Fruit fly (Drosophila melanogaster) whole organism, embryonic: ENCODE results near the gene CG8925.

Experiments used
- Ada2b ChIP-seq: fragments of 200-800 bp; sonication (Bioruptor generic); IDR thresholded peaks from 2 replicates; pipeline ENCODE4 v1.3.6; 2022; ENCODE audit warnings: missing biosample characterization, missing genetic modification characterization
- CG11398 ChIP-seq: fragments of 200-800 bp; sonication (Bioruptor generic); optimal IDR thresholded peaks from 2 replicates; lab custom pipeline; 2016; ENCODE audit warnings: missing biosample characterization, missing genetic modification characterization
- CG11696 ChIP-seq: fragments of 200-800 bp; sonication (Bioruptor generic); IDR thresholded peaks from 2 replicates; pipeline ENCODE4 v1.3.6; 2022; ENCODE audit warnings: missing biosample characterization, missing genetic modification characterization
- CG12155 ChIP-seq: fragments of 200-800 bp; sonication (Bioruptor generic); optimal IDR thresholded peaks from 3 replicates; lab custom pipeline; 2016; ENCODE audit warnings: missing biosample characterization, missing genetic modification characterization
- CG12769 ChIP-seq: fragments of 200-800 bp; sonication (Bioruptor generic); optimal IDR thresholded peaks from 2 replicates; lab custom pipeline; 2019; ENCODE audit warnings: missing biosample characterization, mild to moderate bottlenecking, missing genetic modification characterization, moderate library complexity
- CG13624 ChIP-seq: fragments of 200-800 bp; sonication (Bioruptor generic); optimal IDR thresholded peaks from 2 replicates; lab custom pipeline; 2016; ENCODE audit warnings: missing biosample characterization, missing genetic modification characterization
- CG13894 ChIP-seq: fragments of 200-800 bp; sonication (Bioruptor generic); optimal IDR thresholded peaks from 3 replicates; lab custom pipeline; 2018; ENCODE audit warnings: missing biosample characterization, mild to moderate bottlenecking, missing genetic modification characterization, moderate library complexity
- CG16815 ChIP-seq: fragments of 200-800 bp; sonication (Bioruptor generic); optimal IDR thresholded peaks from 3 replicates; lab custom pipeline; 2017; ENCODE audit warnings: missing biosample characterization, mild to moderate bottlenecking, missing genetic modification characterization
- CG2712 ChIP-seq: fragments of 200-800 bp; optimal IDR thresholded peaks from 3 replicates; lab custom pipeline; 2019; ENCODE audit warnings: missing biosample characterization, mild to moderate bottlenecking, missing genetic modification characterization, moderate library complexity
- CG2875 ChIP-seq: fragments of 200-800 bp; sonication (Bioruptor generic); optimal IDR thresholded peaks from 2 replicates; lab custom pipeline; 2017; ENCODE audit warnings: missing biosample characterization, mild to moderate bottlenecking, missing genetic modification characterization, missing genetic modification reagents
- CG3065 ChIP-seq: fragments of 200-800 bp; sonication (Bioruptor generic); optimal IDR thresholded peaks from 2 replicates; lab custom pipeline; 2016; ENCODE audit warnings: missing biosample characterization, missing genetic modification characterization
- CG34224 ChIP-seq: fragments of 200-800 bp; sonication (Bioruptor generic); IDR thresholded peaks from 3 replicates; pipeline ENCODE4 v1.3.6; 2022; ENCODE audit warnings: missing biosample characterization, missing genetic modification characterization; ENCODE audit not compliant: partially characterized antibody
- CG8765 ChIP-seq: fragments of 200-800 bp; sonication (Bioruptor generic); IDR thresholded peaks from 2 replicates; pipeline ENCODE4 v1.3.6; 2022; ENCODE audit warnings: missing biosample characterization, missing genetic modification characterization
- CG9215 ChIP-seq: fragments of 200-800 bp; sonication (Bioruptor generic); IDR thresholded peaks from 2 replicates; pipeline ENCODE4 v1.3.6; 2022; ENCODE audit warnings: missing biosample characterization, missing genetic modification characterization
- CG9727 ChIP-seq: fragments of 200-800 bp; sonication (Bioruptor generic); optimal IDR thresholded peaks from 3 replicates; lab custom pipeline; 2017; ENCODE audit warnings: missing biosample characterization, mild to moderate bottlenecking, missing genetic modification characterization
- CG9797 ChIP-seq: fragments of 200-800 bp; sonication (Bioruptor generic); optimal IDR thresholded peaks from 3 replicates; lab custom pipeline; 2018; ENCODE audit warnings: missing biosample characterization, mild to moderate bottlenecking, missing genetic modification characterization
- Doc2 ChIP-seq: fragments of 200-800 bp; sonication (Bioruptor generic); IDR thresholded peaks from 2 replicates; pipeline ENCODE4 v1.3.6; 2022; ENCODE audit warnings: missing biosample characterization, missing genetic modification characterization
- E2f1 ChIP-seq: fragments of 200-800 bp; sonication (Bioruptor generic); IDR thresholded peaks from 2 replicates; pipeline ENCODE4 v1.3.6; 2022; ENCODE audit warnings: missing biosample characterization, missing genetic modification characterization
- Ets65A ChIP-seq: fragments of 200-800 bp; sonication (Bioruptor generic); peaks from one replicate; lab custom pipeline; 2016; ENCODE audit warnings: missing biosample characterization, missing genetic modification characterization
- HHEX ChIP-seq: fragments of 200-800 bp; sonication (Bioruptor generic); optimal IDR thresholded peaks from 3 replicates; lab custom pipeline; 2017; ENCODE audit warnings: missing biosample characterization, mild to moderate bottlenecking, missing genetic modification characterization, missing genetic modification reagents
- Hmr ChIP-seq: fragments of 200-800 bp; sonication (Bioruptor generic); optimal IDR thresholded peaks from 3 replicates; lab custom pipeline; 2017; ENCODE audit warnings: mild to moderate bottlenecking, missing biosample characterization, missing genetic modification reagents, missing genetic modification characterization
- Hr78 ChIP-seq, 2 experiments: fragments of 200-800 bp in 1 of 2; fragments of >200 bp in 1 of 2; sonication (Bioruptor generic) in 1 of 2; optimal IDR thresholded peaks; 2 replicates each; lab custom pipeline; 2017 to 2019; ENCODE audit warnings: missing biosample characterization in 2 of 2, missing genetic modification characterization in 2 of 2, mild to moderate bottlenecking in 1 of 2, moderate library complexity in 1 of 2
- Lim3 ChIP-seq: fragments of 200-800 bp; sonication (Bioruptor generic); IDR thresholded peaks from 2 replicates; pipeline ENCODE4 v1.3.6; 2022; ENCODE audit warnings: missing biosample characterization, missing genetic modification characterization
- Mes4 ChIP-seq: fragments of 200-800 bp; sonication (Bioruptor generic); optimal IDR thresholded peaks from 2 replicates; lab custom pipeline; 2016; ENCODE audit warnings: missing biosample characterization, missing genetic modification characterization
- NC2α ChIP-seq: fragments of 200-800 bp; sonication (Bioruptor generic); optimal IDR thresholded peaks from 2 replicates; lab custom pipeline; 2016; ENCODE audit warnings: missing biosample characterization, missing genetic modification characterization
- Spps ChIP-seq: fragments of 200-800 bp; sonication (Bioruptor generic); optimal IDR thresholded peaks from 2 replicates; lab custom pipeline; 2018; ENCODE audit warnings: missing biosample characterization, mild to moderate bottlenecking, missing genetic modification characterization
- Xrp1 ChIP-seq: fragments of 200-800 bp; sonication (Bioruptor generic); IDR thresholded peaks from 2 replicates; pipeline ENCODE4 v1.3.6; 2022; ENCODE audit warnings: missing biosample characterization, missing genetic modification characterization
- abd-A ChIP-seq: fragments of 200-800 bp; sonication (Bioruptor generic); optimal IDR thresholded peaks from 3 replicates; lab custom pipeline; 2019; ENCODE audit warnings: missing biosample characterization, mild to moderate bottlenecking, missing genetic modification characterization, moderate library complexity
- ac ChIP-seq: fragments of 200-800 bp; sonication (Bioruptor generic); optimal IDR thresholded peaks from 3 replicates; lab custom pipeline; 2017; ENCODE audit warnings: missing biosample characterization, mild to moderate bottlenecking, missing genetic modification characterization
- bowl ChIP-seq: fragments of 200-800 bp; sonication (Bioruptor generic); IDR thresholded peaks from 2 replicates; pipeline ENCODE4 v1.3.6; 2022; ENCODE audit warnings: missing biosample characterization, missing genetic modification characterization
- cg ChIP-seq: fragments of 200-800 bp; sonication (Bioruptor generic); optimal IDR thresholded peaks from 3 replicates; lab custom pipeline; 2019; ENCODE audit warnings: missing biosample characterization, mild to moderate bottlenecking, missing genetic modification characterization, moderate library complexity
- corto ChIP-seq: fragments of 200-800 bp; sonication (Bioruptor generic); optimal IDR thresholded peaks from 2 replicates; lab custom pipeline; 2016; ENCODE audit warnings: missing biosample characterization, mild to moderate bottlenecking, missing genetic modification characterization, moderate library complexity
- crol ChIP-seq: fragments of 200-800 bp; sonication (Bioruptor generic); IDR thresholded peaks from 2 replicates; pipeline ENCODE4 v1.3.6; 2022; ENCODE audit warnings: missing biosample characterization, missing genetic modification characterization
- crp ChIP-seq, 2 experiments: fragments of 200-800 bp; sonication (Bioruptor generic); optimal IDR thresholded peaks; 2 replicates in 1 of 2; 3 replicates in 1 of 2; lab custom pipeline; 2017; ENCODE audit warnings: missing biosample characterization in 2 of 2, missing genetic modification characterization in 2 of 2, mild to moderate bottlenecking in 1 of 2, moderate library complexity in 1 of 2
- ewg ChIP-seq: fragments of 200-800 bp; sonication (Bioruptor generic); optimal IDR thresholded peaks from 3 replicates; lab custom pipeline; 2017; ENCODE audit warnings: mild to moderate bottlenecking, missing biosample characterization, missing genetic modification reagents, missing genetic modification characterization
- exex ChIP-seq: fragments of 200-800 bp; sonication (Bioruptor generic); optimal IDR thresholded peaks from 4 replicates; lab custom pipeline; 2018; ENCODE audit warnings: missing biosample characterization, mild to moderate bottlenecking, missing genetic modification characterization, moderate library complexity
- gem ChIP-seq: fragments of 200-800 bp; sonication (Bioruptor generic); optimal IDR thresholded peaks from 2 replicates; lab custom pipeline; 2019; ENCODE audit warnings: missing biosample characterization, mild to moderate bottlenecking, missing genetic modification characterization, moderate library complexity
- kah ChIP-seq: fragments of 200-800 bp; sonication (Bioruptor generic); optimal IDR thresholded peaks from 2 replicates; lab custom pipeline; 2018; ENCODE audit warnings: missing biosample characterization, mild to moderate bottlenecking, missing genetic modification characterization
- onecut ChIP-seq: fragments of 200-800 bp; sonication (Bioruptor generic); IDR thresholded peaks from 2 replicates; pipeline ENCODE4 v1.3.6; 2022; ENCODE audit warnings: missing biosample characterization, missing genetic modification characterization
- pan ChIP-seq, 4 experiments: fragments of >200 bp in 3 of 4; fragments of 200-800 bp in 1 of 4; sonication (Bioruptor generic) in 1 of 4; optimal IDR thresholded peaks in 3 of 4; IDR thresholded peaks in 1 of 4; 2 replicates each; pipeline versions ENCODE4 v1.3.6 to Lab custom; 2017 to 2022; ENCODE audit warnings: missing biosample characterization in 2 of 4, missing genetic modification characterization in 2 of 4, mixed read lengths in 1 of 4
- pho ChIP-seq: fragments of 200-800 bp; sonication (Bioruptor generic); optimal IDR thresholded peaks from 2 replicates; lab custom pipeline; 2016; ENCODE audit warnings: missing biosample characterization, missing genetic modification characterization
- pum ChIP-seq: fragments of 200-800 bp; sonication (Bioruptor generic); optimal IDR thresholded peaks from 2 replicates; lab custom pipeline; 2016; ENCODE audit warnings: missing biosample characterization, missing genetic modification characterization
- salm ChIP-seq: fragments of 200-800 bp; sonication (Bioruptor generic); optimal IDR thresholded peaks from 2 replicates; lab custom pipeline; 2018; ENCODE audit warnings: missing biosample characterization, mild to moderate bottlenecking, missing genetic modification characterization
- schlank ChIP-seq: fragments of 200-800 bp; sonication (Bioruptor generic); optimal IDR thresholded peaks from 2 replicates; lab custom pipeline; 2018; ENCODE audit warnings: missing biosample characterization, mild to moderate bottlenecking, missing genetic modification characterization
- tna ChIP-seq: fragments of 200-800 bp; sonication (Bioruptor generic); IDR thresholded peaks from 2 replicates; pipeline ENCODE4 v1.3.6; 2022; ENCODE audit warnings: missing biosample characterization, missing genetic modification characterization; ENCODE audit not compliant: partially characterized antibody
- twi ChIP-seq: fragments of 200-800 bp; optimal IDR thresholded peaks from 2 replicates; lab custom pipeline; 2019; ENCODE audit warnings: missing biosample characterization, mild to moderate bottlenecking, missing genetic modification characterization, moderate library complexity
- usp ChIP-seq: fragments of >200 bp; optimal IDR thresholded peaks from 2 replicates; lab custom pipeline; 2017; ENCODE audit warnings: missing biosample characterization, missing genetic modification characterization
- z ChIP-seq: fragments of 200-800 bp; sonication (Bioruptor generic); IDR thresholded peaks from 3 replicates; pipeline ENCODE4 v1.3.6; 2022; ENCODE audit warnings: missing biosample characterization, missing genetic modification characterization
- zfh1 ChIP-seq: fragments of 200-800 bp; sonication (Bioruptor generic); IDR thresholded peaks from 3 replicates; pipeline ENCODE4 v1.3.6; 2022; ENCODE audit warnings: missing biosample characterization, missing genetic modification characterization

The CG8925 gene

dm6 chr3R:16209714-16210553 is 38.1 kb downstream of the CG8925 start (continued):
- TF ChIP-seq CG9215: peak; percentile 19; the same call in 1 of the 2 replicates
- TF ChIP-seq crp (GFP tag; optimal IDR thresholded peaks at IDR 0.05; lab: Kevin White, UChicago): no peak
- no peak for TF ChIP-seq NC2α
- no peak for TF ChIP-seq Lim3 (GFP tag; lab: Robert Waterston, UW)
- TF ChIP-seq kah: no peak
- peak; percentile 64 for TF ChIP-seq gem
- TF ChIP-seq E2f1: no peak
- TF ChIP-seq CG12155: no peak
- TF ChIP-seq CG16815 (GFP tag; lab: Kevin White, UChicago): peak; percentile 9
- no peak for TF ChIP-seq Ets65A (GFP tag; lab: Kevin White, UChicago)
- peak; percentile 74 for TF ChIP-seq Hmr (GFP tag; lab: Kevin White, UChicago)
- no peak for TF ChIP-seq HHEX (GFP tag; lab: Kevin White, UChicago)
- no peak for TF ChIP-seq CG34224
- TF ChIP-seq ac (GFP tag; lab: Kevin White, UChicago): no peak
- no peak for TF ChIP-seq CG9797 (GFP tag; lab: Kevin White, UChicago)
- TF ChIP-seq CG11398 (GFP tag; lab: Kevin White, UChicago): no peak
- no peak for TF ChIP-seq abd-A
- TF ChIP-seq twi: no peak
- peak; percentile 5 for TF ChIP-seq CG12769 (tag; lab: Kevin White, UChicago)
- no peak for TF ChIP-seq pum
- no peak for TF ChIP-seq Doc2 (GFP tag; lab: Robert Waterston, UW)
- no peak for TF ChIP-seq exex (tag; lab: Kevin White, UChicago)
- no peak for TF ChIP-seq Ada2b (GFP tag; lab: Robert Waterston, UW)
- peak; percentile 64 for TF ChIP-seq crol
- no peak for TF ChIP-seq CG13624
- TF ChIP-seq Mes4 (GFP tag; lab: Kevin White, UChicago): no peak
- TF ChIP-seq usp: no peak
- TF ChIP-seq CG3065 (GFP tag; lab: Kevin White, UChicago): no peak
- no peak for TF ChIP-seq CG2875 (GFP tag; lab: Kevin White, UChicago)
- no peak for TF ChIP-seq Hr78 (GFP tag; optimal IDR thresholded peaks at IDR 0.05; lab: Kevin White, UChicago)
- peak; percentile 48 for TF ChIP-seq CG9727 (GFP tag; lab: Kevin White, UChicago)
- TF ChIP-seq zfh1: 0 out of 3 replicates have a peak, but pooled peaks have one; percentile 19
- TF ChIP-seq Spps (tag; lab: Kevin White, UChicago): no peak
- no peak for TF ChIP-seq salm
- TF ChIP-seq pan (optimal IDR thresholded peaks at IDR 0.05; lab: Kevin White, UChicago): no peak
- TF ChIP-seq pan (GFP tag; optimal IDR thresholded peaks at IDR 0.05 in 1 of 2, IDR thresholded peaks at IDR 0.05 in 1 of 2): peak in 1 of 2 experiments; percentile 11
- no peak for TF ChIP-seq bowl (GFP tag; lab: Robert Waterston, UW)

dm6 chr3R:16210808-16211578 is 39.2 kb downstream of the CG8925 start:
- peak; percentile 6 for TF ChIP-seq ewg (GFP tag; lab: Kevin White, UChicago)
- 0 out of 2 replicates have a peak, but pooled peaks have one; percentile 19 for TF ChIP-seq tna (GFP tag; lab: Robert Waterston, UW)
- peak; percentile 78 for TF ChIP-seq CG13894 (tag; lab: Kevin White, UChicago)
- no peak for TF ChIP-seq corto (GFP tag; lab: Kevin White, UChicago)
- TF ChIP-seq pho: no peak
- no peak for TF ChIP-seq CG2712
- no peak for TF ChIP-seq CG8765 (GFP tag; lab: Robert Waterston, UW)
- TF ChIP-seq CG11696 (GFP tag; lab: Robert Waterston, UW): no peak
- no peak for TF ChIP-seq Spps (tag; lab: Kevin White, UChicago)
- TF ChIP-seq Xrp1 (GFP tag; lab: Robert Waterston, UW): no peak
- no peak for TF ChIP-seq schlank (tag; lab: Kevin White, UChicago)
- TF ChIP-seq onecut (GFP tag; lab: Robert Waterston, UW): peak; percentile 75
- peak; percentile 1 for TF ChIP-seq cg
- TF ChIP-seq CG13624: no peak
- TF ChIP-seq z (GFP tag; lab: Robert Waterston, UW): 0 out of 3 replicates have a peak, but pooled peaks have one; percentile 55
